Worm (Caenorhabditis elegans) whole organism, L4 larva: ENCODE data around the gene nhr-228.

Experiments used
- F10B5.3 ChIP-seq: sonication (generic microtip); optimal IDR thresholded peaks from 2 replicates; lab custom pipeline; 2016; ENCODE audit warnings: mild to moderate bottlenecking, missing genetic modification characterization, missing compliant biosample characterization
- nhr-42 ChIP-seq: fragments of 200-800 bp; sonication (Bioruptor generic); IDR thresholded peaks from 2 replicates; pipeline ENCODE4 v1.3.6; 2022; ENCODE audit warnings: missing genetic modification characterization, missing compliant biosample characterization

DNA sequence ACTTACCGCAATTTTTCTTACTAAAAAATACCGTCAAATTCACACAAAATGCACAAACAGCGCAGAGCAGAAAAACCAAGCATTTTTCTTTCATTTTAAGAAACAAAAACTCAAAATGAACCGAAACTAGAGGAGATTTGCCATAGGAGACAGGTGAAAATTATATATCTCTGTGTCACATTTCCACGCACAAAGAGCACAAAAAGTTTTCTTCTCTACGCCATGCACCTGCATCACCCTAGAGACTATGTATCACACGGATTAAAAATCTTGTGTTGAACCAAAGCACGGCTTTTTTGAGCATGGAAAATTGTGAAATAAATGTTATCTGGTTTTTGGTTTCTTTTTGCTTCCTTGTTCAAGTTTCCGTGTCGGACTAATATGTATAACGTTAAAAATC lies 22.2 kb downstream of the nhr-228 start, which contains the start of gene irld-15:
- TF ChIP-seq F10B5.3 (no peak), nhr-42 (GFP tag; lab: Robert Waterston, UW) (no peak)
